Worm (Caenorhabditis elegans): ENCODE measurements around the gene T04C12.11.

- TF ChIP-seq mdl-1 (tag; optimal IDR thresholded peaks at IDR 0.05) (no peak), fkh-10 (GFP tag; optimal IDR thresholded peaks at IDR 0.05) (no peak), nhr-28 (tag; optimal IDR thresholded peaks at IDR 0.05) (no peak), nhr-237 (tag; optimal IDR thresholded peaks at IDR 0.05) (no peak), lin-15B (tag; optimal IDR thresholded peaks at IDR 0.05) (no peak)
Observed at ce11 chrV:11063115-11063514, 3.0 kb upstream of the T04C12.11 start, which contains the start of gene T04C12.9.

Data from whole organism, L3 larva.